ENCODE assay signal across 4 fruit fly cellular contexts in the genomic region with DNA sequence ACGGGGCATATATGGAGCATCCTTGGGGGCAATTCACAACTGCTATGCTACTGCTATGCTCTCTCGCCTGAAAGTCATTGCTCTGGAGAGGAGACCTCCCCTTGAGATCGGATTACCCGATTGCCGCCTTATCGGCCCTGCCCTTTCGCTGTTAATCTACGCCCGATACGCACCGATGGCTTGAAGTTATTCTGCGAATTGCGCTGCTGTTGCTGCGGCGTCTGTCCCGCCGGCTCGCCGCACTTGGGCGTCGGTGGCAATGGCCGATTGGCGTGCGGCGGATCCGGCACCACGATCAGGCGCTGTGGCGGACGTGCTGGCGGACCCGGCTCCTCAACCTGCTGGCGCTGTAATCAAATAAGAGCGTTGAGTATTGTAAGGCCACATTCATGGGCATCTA.
TF ChIP-seq lines count a peak whose summit lies in the region.

No protein-coding gene starts in this region.

- no peak for TF ChIP-seq CTCF in whole organism, embryonic (GFP tag; optimal IDR thresholded peaks at IDR 0.05; lab: Kevin White, UChicago)

TF ChIP-seq in whole organism, embryonic, 481 proteins besides CTCF, POLR2A, EP300 and RAD21:
- TF ChIP-seq ftz-f1 (GFP tag; optimal IDR thresholded peaks at IDR 0.05; lab: Kevin White, UChicago) (peak; percentile 3), twi (tag; optimal IDR thresholded peaks at IDR 0.05; lab: Kevin White, UChicago) (no peak), CG2712 (tag; optimal IDR thresholded peaks at IDR 0.05; lab: Kevin White, UChicago) (no peak), bsh (GFP tag; optimal IDR thresholded peaks at IDR 0.05; lab: Kevin White, UChicago) (no peak)

TF ChIP-seq in whole organism, prepupa, 60 proteins besides CTCF, POLR2A, EP300 and RAD21:
- TF ChIP-seq svp (GFP tag; lab: Kevin White, UChicago) (peak; percentile 96), Blimp-1 (GFP tag; optimal IDR thresholded peaks at IDR 0.05; lab: Kevin White, UChicago) (no peak), CG6276 (GFP tag; optimal IDR thresholded peaks at IDR 0.05; lab: Kevin White, UChicago) (no peak), CG32006 (GFP tag; optimal IDR thresholded peaks at IDR 0.05; lab: Kevin White, UChicago) (no peak), CG6163 (GFP tag; IDR thresholded peaks at IDR 0.05; lab: Robert Waterston, UW) (0 out of 3 replicates have a peak, but pooled peaks have one; percentile 21), CG9139 (GFP tag; optimal IDR thresholded peaks at IDR 0.05; lab: Kevin White, UChicago) (no peak), CG10631 (GFP tag; optimal IDR thresholded peaks at IDR 0.05; lab: Kevin White, UChicago) (no peak), CG8632 (GFP tag; optimal IDR thresholded peaks at IDR 0.05; lab: Kevin White, UChicago) (no peak), Eip75B (GFP tag; optimal IDR thresholded peaks at IDR 0.05; lab: Kevin White, UChicago) (no peak), CG4318 (GFP tag; optimal IDR thresholded peaks at IDR 0.05; lab: Kevin White, UChicago) (no peak), ss (GFP tag; optimal IDR thresholded peaks at IDR 0.05; lab: Kevin White, UChicago) (no peak), Ets21C (GFP tag; optimal IDR thresholded peaks at IDR 0.05; lab: Kevin White, UChicago) (no peak), CG6854 (GFP tag; optimal IDR thresholded peaks at IDR 0.05; lab: Kevin White, UChicago) (no peak)

TF ChIP-seq in whole organism, pupa, 21 proteins besides CTCF, POLR2A, EP300 and RAD21:
- TF ChIP-seq Snoo (tag; optimal IDR thresholded peaks at IDR 0.05; lab: Kevin White, UChicago): no peak
- TF ChIP-seq Pif1A (GFP tag; optimal IDR thresholded peaks at IDR 0.05; lab: Kevin White, UChicago): no peak
- TF ChIP-seq CG4496 (GFP tag; IDR thresholded peaks at IDR 0.05; lab: Robert Waterston, UW): no peak
- no peak for TF ChIP-seq CG15710 (tag; optimal IDR thresholded peaks at IDR 0.05; lab: Kevin White, UChicago)
- no peak for TF ChIP-seq CG9948 (tag; optimal IDR thresholded peaks at IDR 0.05; lab: Kevin White, UChicago)
- peak; percentile 77 for TF ChIP-seq CG13204 (GFP tag; optimal IDR thresholded peaks at IDR 0.05; lab: Kevin White, UChicago)
- TF ChIP-seq CG14655 (GFP tag; optimal IDR thresholded peaks at IDR 0.05; lab: Kevin White, UChicago): no peak
- peak; percentile 95 for TF ChIP-seq EcR (GFP tag; optimal IDR thresholded peaks at IDR 0.05; lab: Kevin White, UChicago)

TF ChIP-seq in whole organism, wandering third instar larva, 38 proteins besides CTCF, POLR2A, EP300 and RAD21:
- TF ChIP-seq foxo (GFP tag; optimal IDR thresholded peaks at IDR 0.05; lab: Kevin White, UChicago) (no peak), Rel (GFP tag; optimal IDR thresholded peaks at IDR 0.05; lab: Kevin White, UChicago) (no peak), Rel (tag; optimal IDR thresholded peaks at IDR 0.05; lab: Kevin White, UChicago) (peak; percentile 18)
